Worm (Caenorhabditis elegans) whole organism, mixed stage, embryonic: Measurements from ENCODE around the gene toca-2.

ENCODE experiments used
- M03D4.4 ChIP-seq: sonication (generic microtip); optimal IDR thresholded peaks from 2 replicates; lab custom pipeline; 2017; ENCODE audit warnings: mild to moderate bottlenecking, missing genetic modification characterization, missing compliant biosample characterization
- bed-3 ChIP-seq: fragments of 200-800 bp; sonication (Bioruptor generic); optimal IDR thresholded peaks from 3 replicates; lab custom pipeline; 2018; ENCODE audit warnings: mild to moderate bottlenecking, missing genetic modification characterization, moderate library complexity, missing compliant biosample characterization
- blmp-1 ChIP-seq: fragments of 150-350 bp; optimal IDR thresholded peaks from 2 replicates; lab custom pipeline; 2014; ENCODE audit warnings: missing biosample characterization, missing genetic modification characterization
- ceh-39 ChIP-seq: fragments of 150-350 bp; optimal IDR thresholded peaks from 2 replicates; lab custom pipeline; 2014; ENCODE audit warnings: missing biosample characterization, missing genetic modification characterization
- ceh-43 ChIP-seq: fragments of 200-800 bp; sonication (Bioruptor generic); optimal IDR thresholded peaks from 2 replicates; lab custom pipeline; 2018; ENCODE audit warnings: mild to moderate bottlenecking, missing genetic modification characterization, moderate library complexity, missing compliant biosample characterization
- ceh-83 ChIP-seq: fragments of 200-800 bp; sonication (Bioruptor generic); optimal IDR thresholded peaks from 2 replicates; lab custom pipeline; 2018; ENCODE audit warnings: mild to moderate bottlenecking, missing genetic modification characterization, missing compliant biosample characterization
- ces-1 ChIP-seq: fragments of 150-350 bp; optimal IDR thresholded peaks from 2 replicates; lab custom pipeline; 2014; ENCODE audit warnings: missing biosample characterization, missing genetic modification reagents, missing genetic modification characterization
- cnd-1 ChIP-seq: fragments of 200-800 bp; sonication (Bioruptor generic); optimal IDR thresholded peaks from 2 replicates; lab custom pipeline; 2018; ENCODE audit warnings: mild to moderate bottlenecking, missing genetic modification characterization, missing compliant biosample characterization
- drap-1 ChIP-seq: fragments of 200-800 bp; sonication (Bioruptor generic); optimal IDR thresholded peaks from 3 replicates; lab custom pipeline; 2018; ENCODE audit warnings: mild to moderate bottlenecking, missing genetic modification characterization, missing compliant biosample characterization
- elt-1 ChIP-seq: sonication (generic microtip); optimal IDR thresholded peaks from 2 replicates; lab custom pipeline; 2017; ENCODE audit warnings: missing genetic modification characterization, mild to moderate bottlenecking, missing compliant biosample characterization, antibody characterized with exemption, moderate library complexity, borderline replicate concordance; ENCODE audit not compliant: insufficient read depth
- elt-3 ChIP-seq: fragments of 150-350 bp; optimal IDR thresholded peaks from 2 replicates; lab custom pipeline; 2014; ENCODE audit warnings: missing biosample characterization, missing genetic modification characterization
- flh-1 ChIP-seq: fragments of 200-800 bp; sonication (Bioruptor generic); optimal IDR thresholded peaks from 2 replicates; lab custom pipeline; 2018; ENCODE audit warnings: mild to moderate bottlenecking, missing genetic modification characterization, moderate library complexity, missing compliant biosample characterization
- ham-2 ChIP-seq: fragments of 200-800 bp; sonication (Bioruptor generic); optimal IDR thresholded peaks from 2 replicates; lab custom pipeline; 2018; ENCODE audit warnings: mild to moderate bottlenecking, missing genetic modification characterization, missing compliant biosample characterization
- hlh-1 ChIP-seq: fragments of 150-350 bp; optimal IDR thresholded peaks from 2 replicates; lab custom pipeline; 2014; ENCODE audit warnings: missing biosample characterization, missing genetic modification reagents, missing genetic modification characterization
- lin-13 ChIP-seq: fragments of 150-350 bp; optimal IDR thresholded peaks from 2 replicates; lab custom pipeline; 2014; ENCODE audit warnings: missing biosample characterization, missing genetic modification characterization
- lsy-2 ChIP-seq: fragments of 150-350 bp; optimal IDR thresholded peaks from 2 replicates; lab custom pipeline; 2014; ENCODE audit warnings: missing biosample characterization, missing genetic modification characterization
- mab-5 ChIP-seq: fragments of 150-350 bp; optimal IDR thresholded peaks from 2 replicates; lab custom pipeline; 2014; ENCODE audit warnings: missing biosample characterization, missing genetic modification characterization
- mep-1 ChIP-seq: fragments of 150-350 bp; optimal IDR thresholded peaks from 2 replicates; lab custom pipeline; 2017; ENCODE audit warnings: missing biosample characterization, missing genetic modification reagents, missing genetic modification characterization, inconsistent platforms
- mls-2 ChIP-seq: sonication (generic microtip); optimal IDR thresholded peaks from 2 replicates; lab custom pipeline; 2016; ENCODE audit warnings: mild to moderate bottlenecking, missing genetic modification characterization, moderate library complexity, missing compliant biosample characterization
- nhr-12 ChIP-seq: fragments of 150-350 bp; optimal IDR thresholded peaks from 2 replicates; lab custom pipeline; 2014; ENCODE audit warnings: missing biosample characterization, missing genetic modification characterization
- nhr-2 ChIP-seq: fragments of 150-350 bp; optimal IDR thresholded peaks from 2 replicates; lab custom pipeline; 2014; ENCODE audit warnings: missing biosample characterization, missing genetic modification characterization
- nhr-237 ChIP-seq: fragments of 150-350 bp; optimal IDR thresholded peaks from 2 replicates; lab custom pipeline; 2014; ENCODE audit warnings: missing biosample characterization, missing genetic modification characterization
- nhr-76 ChIP-seq: sonication (generic microtip); optimal IDR thresholded peaks from 2 replicates; lab custom pipeline; 2017; ENCODE audit warnings: missing biosample characterization, missing genetic modification characterization
- pha-4 ChIP-seq: fragments of 150-350 bp; optimal IDR thresholded peaks from 2 replicates; lab custom pipeline; 2018; ENCODE audit warnings: missing biosample characterization, missing genetic modification reagents, missing genetic modification characterization
- sem-2 ChIP-seq: fragments of 200-800 bp; sonication (Bioruptor generic); optimal IDR thresholded peaks from 2 replicates; lab custom pipeline; 2018; ENCODE audit warnings: mild to moderate bottlenecking, missing genetic modification characterization, missing compliant biosample characterization
- snpc-4 ChIP-seq: fragments of 150-350 bp; optimal IDR thresholded peaks from 2 replicates; lab custom pipeline; 2014; ENCODE audit warnings: missing biosample characterization, missing genetic modification characterization
- tbx-8 ChIP-seq: fragments of 200-800 bp; sonication (Bioruptor generic); optimal IDR thresholded peaks from 2 replicates; lab custom pipeline; 2018; ENCODE audit warnings: mild to moderate bottlenecking, missing genetic modification characterization, moderate library complexity, missing compliant biosample characterization
- unc-120 ChIP-seq: sonication (generic microtip); optimal IDR thresholded peaks from 2 replicates; lab custom pipeline; 2017; ENCODE audit warnings: missing genetic modification characterization, missing compliant biosample characterization; ENCODE audit not compliant: poor library complexity, severe bottlenecking
- unc-39 ChIP-seq: fragments of 150-350 bp; optimal IDR thresholded peaks from 2 replicates; lab custom pipeline; 2014; ENCODE audit warnings: missing biosample characterization, missing genetic modification characterization
- unc-62 ChIP-seq: fragments of 150-350 bp; optimal IDR thresholded peaks from 2 replicates; lab custom pipeline; 2014; ENCODE audit warnings: missing biosample characterization, missing genetic modification reagents, missing genetic modification characterization
- ztf-11 ChIP-seq: fragments of 150-350 bp; optimal IDR thresholded peaks from 2 replicates; lab custom pipeline; 2014; ENCODE audit warnings: missing biosample characterization, missing genetic modification characterization

The toca-2 gene

ce11 chrIII:13731589-13731988 lies 24.1 kb upstream of the toca-2 start, which contains the start of gene W06F12.2:
Gene W06F12.2, minus strand, starts transcription at chrIII:13731689.
- TF ChIP-seq ceh-83: no peak
- no peak for TF ChIP-seq nhr-237
- no peak for TF ChIP-seq unc-120 (tag; lab: Kevin White, UChicago)
- no peak for TF ChIP-seq blmp-1 (tag; lab: Kevin White, UChicago)
- no peak for TF ChIP-seq unc-39 (tag; lab: Kevin White, UChicago)
- TF ChIP-seq nhr-76 (tag; lab: Kevin White, UChicago): no peak
- TF ChIP-seq bed-3: no peak
- TF ChIP-seq mls-2 (tag; lab: Kevin White, UChicago): no peak
- TF ChIP-seq ceh-43 (GFP tag; lab: Kevin White, UChicago): no peak
- TF ChIP-seq snpc-4 (tag; lab: Kevin White, UChicago): no peak
- no peak for TF ChIP-seq lsy-2 (tag; lab: Kevin White, UChicago)
- TF ChIP-seq drap-1 (GFP tag; lab: Kevin White, UChicago): no peak

- TF ChIP-seq M03D4.4 (tag; lab: Kevin White, UChicago): no peak
- TF ChIP-seq pha-4 (tag; lab: Kevin White, UChicago): peak; percentile 49
These were observed 23.0 kb upstream of the toca-2 start for ce11 chrIII:13732665-13733064.

- no peak for TF ChIP-seq ztf-11 (tag; lab: Kevin White, UChicago)
- no peak for TF ChIP-seq unc-39 (tag; lab: Kevin White, UChicago)
- no peak for TF ChIP-seq sem-2 (GFP tag; lab: Kevin White, UChicago)
- TF ChIP-seq flh-1 (GFP tag; lab: Kevin White, UChicago): no peak
These were observed 21.9 kb upstream of the toca-2 start for ce11 chrIII:13733833-13734232.

- TF ChIP-seq mab-5: no peak
- TF ChIP-seq cnd-1: no peak
- TF ChIP-seq nhr-12 (tag; lab: Kevin White, UChicago): no peak
- no peak for TF ChIP-seq ceh-83
- no peak for TF ChIP-seq unc-62 (GFP tag; lab: Kevin White, UChicago)
- TF ChIP-seq ztf-11 (tag; lab: Kevin White, UChicago): no peak
- no peak for TF ChIP-seq ces-1 (GFP tag; lab: Kevin White, UChicago)
- TF ChIP-seq drap-1 (GFP tag; lab: Kevin White, UChicago): no peak
- no peak for TF ChIP-seq blmp-1 (tag; lab: Kevin White, UChicago)
- TF ChIP-seq ceh-43 (GFP tag; lab: Kevin White, UChicago): no peak
- no peak for TF ChIP-seq mls-2 (tag; lab: Kevin White, UChicago)
- no peak for TF ChIP-seq elt-3 (tag; lab: Kevin White, UChicago)
- no peak for TF ChIP-seq nhr-76 (tag; lab: Kevin White, UChicago)
- TF ChIP-seq flh-1 (GFP tag; lab: Kevin White, UChicago): no peak
- TF ChIP-seq ham-2 (GFP tag; lab: Kevin White, UChicago): no peak
- no peak for TF ChIP-seq hlh-1 (tag; lab: Kevin White, UChicago)
- TF ChIP-seq sem-2 (GFP tag; lab: Kevin White, UChicago): no peak
These were observed 20.7 kb upstream of the toca-2 start, which contains the start of gene W06F12.3 for ce11 chrIII:13735008-13735407. Gene W06F12.3, plus strand, starts transcription at chrIII:13735030.

ce11 chrIII:13741410-13741809 lies 14.3 kb upstream of the toca-2 start:
- TF ChIP-seq lin-13 (tag; lab: Kevin White, UChicago): no peak
- no peak for TF ChIP-seq lsy-2 (tag; lab: Kevin White, UChicago)
- TF ChIP-seq ceh-83: no peak
- TF ChIP-seq ceh-39 (tag; lab: Kevin White, UChicago): no peak
- no peak for TF ChIP-seq M03D4.4 (tag; lab: Kevin White, UChicago)
- no peak for TF ChIP-seq unc-120 (tag; lab: Kevin White, UChicago)
- TF ChIP-seq cnd-1: no peak
- no peak for TF ChIP-seq mep-1 (tag; lab: Kevin White, UChicago)
- TF ChIP-seq elt-1 (tag; lab: Kevin White, UChicago): no peak
- TF ChIP-seq elt-3 (tag; lab: Kevin White, UChicago): no peak
- no peak for TF ChIP-seq ztf-11 (tag; lab: Kevin White, UChicago)
- TF ChIP-seq nhr-2: no peak
- TF ChIP-seq snpc-4 (tag; lab: Kevin White, UChicago): no peak
- no peak for TF ChIP-seq nhr-237
- no peak for TF ChIP-seq tbx-8 (GFP tag; lab: Kevin White, UChicago)
- TF ChIP-seq nhr-76 (tag; lab: Kevin White, UChicago): no peak
- TF ChIP-seq mls-2 (tag; lab: Kevin White, UChicago): no peak
- TF ChIP-seq, all 35 proteins: peak for 0
